Worm (Caenorhabditis elegans) whole organism, dauer: ENCODE measurements around the gene F53F4.7.

ENCODE experiments used
- unc-62 ChIP-seq: sonication (generic microtip); optimal IDR thresholded peaks from 2 replicates; lab custom pipeline; 2017; ENCODE audit warnings: missing biosample characterization, missing genetic modification reagents, missing genetic modification characterization

The F53F4.7 gene

ce11 chrV:13598370-13598769 lies 15.4 kb downstream of the F53F4.7 start:
- no peak for TF ChIP-seq unc-62 (GFP tag; lab: Kevin White, UChicago)

- no peak for TF ChIP-seq unc-62 (GFP tag; lab: Kevin White, UChicago)
These were observed 20.7 kb downstream of the F53F4.7 start, which contains the start of gene F53F4.4 for ce11 chrV:13593083-13593482. F53F4.4 (plus strand) TSS chrV:13593383.

ce11 chrV:13591504-13592174 lies 22.1 kb downstream of the F53F4.7 start, which contains the start of gene tbcb-1:
tbcb-1 (plus strand) TSS chrV:13592124.
- TF ChIP-seq unc-62 (GFP tag; lab: Kevin White, UChicago) = no peak

- no peak for TF ChIP-seq unc-62 (GFP tag; lab: Kevin White, UChicago)
These were observed 24.1 kb downstream of the F53F4.7 start, which contains the start of the genes F53F4.2 and F53F4.18 for ce11 chrV:13589494-13590176. F53F4.2 (minus strand) TSS chrV:13589594. F53F4.18 (plus strand) TSS chrV:13590126.

ce11 chrV:13587902-13588301 lies 25.9 kb downstream of the F53F4.7 start, which contains the start of gene F53F4.17:
F53F4.17 (plus strand) TSS chrV:13588202.
- TF ChIP-seq unc-62 (GFP tag; lab: Kevin White, UChicago) = no peak

- TF ChIP-seq unc-62 (GFP tag; lab: Kevin White, UChicago) = no peak
These were observed 29.3 kb downstream of the F53F4.7 start, which contains the start of gene F53F4.1 for ce11 chrV:13584484-13584883. F53F4.1 (plus strand) TSS chrV:13584784.

- no peak for TF ChIP-seq unc-62 (GFP tag; lab: Kevin White, UChicago)
These were observed 33.1 kb downstream of the F53F4.7 start, which contains the start of gene C50B8.5 for ce11 chrV:13580696-13581095. C50B8.5 (plus strand) TSS chrV:13580968.

- no peak for TF ChIP-seq unc-62 (GFP tag; lab: Kevin White, UChicago)
These were observed 35.1 kb downstream of the F53F4.7 start, which contains the start of gene C50B8.6 for ce11 chrV:13578637-13579036. C50B8.6 (plus strand) TSS chrV:13578972.

ce11 chrV:13577463-13577862 lies 36.3 kb downstream of the F53F4.7 start:
- TF ChIP-seq unc-62 (GFP tag; lab: Kevin White, UChicago) = no peak

- no peak for TF ChIP-seq unc-62 (GFP tag; lab: Kevin White, UChicago)
These were observed 36.9 kb downstream of the F53F4.7 start for ce11 chrV:13576828-13577227.

- TF ChIP-seq unc-62 (GFP tag; lab: Kevin White, UChicago) = no peak
These were observed 37.9 kb downstream of the F53F4.7 start for ce11 chrV:13575866-13576265.

- no peak for TF ChIP-seq unc-62 (GFP tag; lab: Kevin White, UChicago)
These were observed 42.0 kb downstream of the F53F4.7 start, which contains the start of gene C50B8.4 for ce11 chrV:13571714-13572258. C50B8.4 (plus strand) TSS chrV:13572012.

- TF ChIP-seq unc-62 (GFP tag; lab: Kevin White, UChicago) = no peak
These were observed 45.2 kb downstream of the F53F4.7 start, which contains the start of the genes nuaf-1 and bir-2 for ce11 chrV:13568533-13568932. nuaf-1 (minus strand) TSS chrV:13568630. bir-2 (plus strand) TSS chrV:13568850.

ce11 chrV:13566967-13567366 lies 46.8 kb downstream of the F53F4.7 start:
- TF ChIP-seq unc-62 (GFP tag; lab: Kevin White, UChicago) = no peak

ce11 chrV:13565781-13566180 lies 48.0 kb downstream of the F53F4.7 start, which contains the start of gene slrp-1:
slrp-1 (plus strand) TSS chrV:13565863.
- no peak for TF ChIP-seq unc-62 (GFP tag; lab: Kevin White, UChicago)

- no peak for TF ChIP-seq unc-62 (GFP tag; lab: Kevin White, UChicago)
These were observed 48.6 kb downstream of the F53F4.7 start for ce11 chrV:13565197-13565596.
